Worm (Caenorhabditis elegans) whole organism, L2 larva: ENCODE measurements around the gene srbc-50.

Experiments used
- mdl-1 ChIP-seq, 2 experiments: fragments of 150-350 bp in 1 of 2; sonication (generic microtip) in 1 of 2; optimal IDR thresholded peaks; 2 replicates each; lab custom pipeline; 2017; ENCODE audit warnings: missing biosample characterization in 2 of 2, missing genetic modification characterization in 2 of 2
- nhr-11 ChIP-seq: fragments of 150-350 bp; optimal IDR thresholded peaks from 2 replicates; lab custom pipeline; 2014; ENCODE audit warnings: missing biosample characterization, missing genetic modification characterization
- sma-9 ChIP-seq, 2 experiments: fragments of 150-350 bp in 1 of 2; sonication (generic microtip) in 1 of 2; optimal IDR thresholded peaks; 2 replicates each; lab custom pipeline; 2014 to 2016; ENCODE audit warnings: missing genetic modification characterization in 2 of 2, mild to moderate bottlenecking in 1 of 2, missing biosample characterization in 1 of 2, missing compliant biosample characterization in 1 of 2, missing genetic modification reagents in 1 of 2, moderate library complexity in 1 of 2

The srbc-50 gene

DNA sequence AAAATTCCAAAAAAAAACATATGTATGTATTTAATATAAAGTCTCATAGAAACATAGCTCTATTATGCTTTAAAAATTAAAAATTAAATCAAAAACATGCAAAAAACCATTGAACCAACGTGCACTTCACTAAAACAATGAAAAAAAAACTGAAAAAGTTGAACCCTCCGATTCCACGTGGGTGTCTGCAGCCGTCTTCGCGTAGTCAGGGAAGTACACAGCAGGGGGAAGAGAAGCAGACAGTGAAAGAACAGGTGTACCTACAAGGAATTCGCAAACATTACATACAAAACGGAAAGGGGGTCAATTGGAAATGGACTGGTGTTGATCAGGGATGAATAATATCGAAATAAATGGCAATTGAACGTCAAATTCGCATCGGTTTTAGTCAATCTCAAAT lies 50.8 kb downstream of the srbc-50 start:
- TF ChIP-seq nhr-11, result no peak
- peak; percentile 29 for TF ChIP-seq sma-9 (GFP tag; optimal IDR thresholded peaks at IDR 0.05; lab: Kevin White, UChicago)
- no peak for TF ChIP-seq sma-9 (tag; optimal IDR thresholded peaks at IDR 0.05; lab: Kevin White, UChicago)
- peak in 1 of 2 experiments; percentile 1 for TF ChIP-seq mdl-1 (tag; optimal IDR thresholded peaks at IDR 0.05; lab: Kevin White, UChicago)
- TF ChIP-seq, all 48 proteins: peak for 2
